Worm (Caenorhabditis elegans): ENCODE data around the gene F45F2.11.

The F45F2.11 gene

DNA sequence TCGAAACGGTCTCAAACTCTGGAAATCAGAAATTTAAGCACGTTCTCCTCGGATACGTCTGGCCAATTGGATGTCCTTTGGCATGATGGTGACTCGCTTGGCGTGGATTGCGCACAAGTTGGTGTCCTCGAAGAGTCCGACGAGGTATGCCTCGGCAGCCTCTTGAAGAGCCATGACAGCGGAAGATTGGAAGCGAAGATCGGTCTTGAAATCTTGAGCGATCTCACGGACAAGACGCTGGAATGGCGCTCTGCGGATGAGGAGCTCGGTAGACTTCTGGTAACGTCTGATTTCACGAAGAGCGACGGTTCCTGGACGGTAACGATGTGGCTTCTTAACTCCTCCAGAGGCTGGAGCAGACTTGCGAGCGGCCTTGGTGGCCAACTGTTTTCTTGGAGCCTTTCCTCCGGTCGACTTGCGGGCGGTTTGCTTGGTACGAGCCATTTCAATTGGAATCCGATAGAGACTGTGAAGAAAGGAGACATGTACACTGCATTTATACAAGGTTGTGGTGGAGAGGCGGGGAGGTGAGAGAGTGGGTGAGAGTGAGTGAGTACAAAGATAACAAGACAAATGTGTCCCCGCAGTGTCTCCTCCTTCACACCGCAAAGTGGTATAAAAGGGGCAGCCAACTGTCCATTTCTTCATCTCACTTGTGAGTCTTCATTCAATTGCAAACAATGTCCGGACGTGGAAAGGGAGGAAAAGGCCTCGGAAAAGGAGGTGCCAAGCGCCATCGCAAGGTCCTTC lies 14.0 kb upstream of the F45F2.11 start, which contains the start of the genes his-6 and his-5:
Gene his-6, minus strand, starts transcription at position 444 of the 750 bp plus-strand sequence.
Gene his-5, plus strand, starts transcription at position 681 of the 750 bp plus-strand sequence.
- TF ChIP-seq F39B2.1 (GFP tag; IDR thresholded peaks at IDR 0.05) (peak; percentile 98), hmg-1.2 (GFP tag; IDR thresholded peaks at IDR 0.05) (peak; percentile 30; the same call in 1 of the 2 replicates), C06A6.2 (GFP tag; conservative IDR thresholded peaks at IDR 0.05) (peak; percentile 58; the same call in 1 of the 2 replicates), D2030.7 (GFP tag; IDR thresholded peaks at IDR 0.05) (peak; percentile 35; the same call in 1 of the 2 replicates), sea-2 (GFP tag; IDR thresholded peaks at IDR 0.05) (0 out of 2 replicates have a peak, but pooled peaks have one; percentile 10), dox-1 (GFP tag; IDR thresholded peaks at IDR 0.05) (peak; percentile 69), mcd-1 (GFP tag; IDR thresholded peaks at IDR 0.05) (0 out of 2 replicates have a peak, but pooled peaks have one; percentile 36), pbrm-1 (GFP tag; IDR thresholded peaks at IDR 0.05) (0 out of 2 replicates have a peak, but pooled peaks have one; percentile 30)

DNA sequence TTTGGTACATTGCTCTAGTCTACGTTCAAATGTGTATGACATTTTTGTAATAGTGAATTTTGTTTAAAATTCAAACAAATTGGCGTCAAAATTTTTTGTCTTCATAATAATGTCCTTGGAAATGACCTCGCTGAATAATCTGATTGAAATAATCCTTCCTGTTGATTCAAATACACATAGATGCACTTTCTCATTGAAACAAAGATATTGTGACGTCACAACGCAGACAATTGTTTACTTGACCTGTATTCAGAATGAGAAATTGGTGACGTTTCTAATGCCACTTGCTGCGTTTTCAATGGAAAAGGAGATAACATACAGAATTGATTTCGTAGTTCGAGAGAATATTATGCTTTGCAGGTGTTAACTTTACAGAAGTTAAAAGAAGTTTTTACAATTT lies 13.2 kb upstream of the F45F2.11 start:
- TF ChIP-seq B0035.1 (tag; optimal IDR thresholded peaks at IDR 0.05) (no peak), efl-1 (GFP tag; optimal IDR thresholded peaks at IDR 0.05) (no peak), T26A5.8 (tag; optimal IDR thresholded peaks at IDR 0.05) (no peak), tbx-9 (tag; optimal IDR thresholded peaks at IDR 0.05; ENCODE audit: borderline replicate concordance) (no peak), mcd-1 (GFP tag; IDR thresholded peaks at IDR 0.05) (no peak), nhr-27 (tag; optimal IDR thresholded peaks at IDR 0.05) (no peak)

DNA sequence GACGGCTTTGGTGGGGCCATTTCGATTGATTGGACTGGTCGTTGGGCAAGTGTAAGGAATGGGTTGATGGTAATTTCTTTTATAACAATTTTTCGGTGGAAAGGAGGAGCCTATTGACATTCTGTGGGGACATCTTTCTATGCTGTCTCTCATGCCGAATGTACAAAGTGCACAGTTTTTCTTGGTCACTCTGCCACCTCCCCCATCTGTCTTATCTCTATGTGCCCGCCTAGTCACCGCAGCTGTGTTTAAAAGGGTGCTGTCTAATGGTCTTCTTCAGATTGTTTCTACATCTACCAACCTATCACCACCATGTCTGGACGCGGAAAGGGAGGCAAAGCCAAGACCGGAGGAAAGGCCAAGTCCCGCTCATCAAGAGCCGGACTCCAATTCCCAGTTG lies 12.4 kb upstream of the F45F2.11 start, which contains the start of the genes his-8 and his-7:
Gene his-8, minus strand, starts transcription at position 20 of the 400 bp plus-strand sequence.
Gene his-7, plus strand, starts transcription at position 313 of the 400 bp plus-strand sequence.
- peak; percentile 5; the same call in 1 of the 2 replicates for TF ChIP-seq madf-6 (GFP tag; IDR thresholded peaks at IDR 0.05)

DNA sequence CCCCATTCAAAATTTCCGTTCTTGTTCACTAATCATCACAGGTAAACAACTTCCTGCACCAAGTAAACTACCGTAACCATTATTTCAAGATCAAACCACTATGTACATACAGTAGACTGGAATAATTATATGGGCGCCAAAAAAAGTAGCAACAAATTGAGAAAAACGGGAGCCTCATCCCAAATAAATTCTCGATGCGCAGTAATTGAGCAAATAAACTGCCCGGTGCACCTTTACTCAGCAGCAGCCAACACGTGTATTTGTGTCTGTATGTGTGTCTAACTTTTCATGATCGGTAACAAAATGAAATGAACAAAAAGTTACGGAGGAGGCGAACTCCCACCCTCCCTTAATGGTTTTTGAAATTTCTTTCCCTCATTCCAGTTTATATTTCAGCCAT lies 8.5 kb upstream of the F45F2.11 start, which contains the start of gene otpl-5:
Gene otpl-5, plus strand, starts transcription at position 301 of the 400 bp plus-strand sequence.
- no peak for TF ChIP-seq F39B2.1 (GFP tag; IDR thresholded peaks at IDR 0.05)
- no peak for TF ChIP-seq Y95B8A.8 (GFP tag; IDR thresholded peaks at IDR 0.05)
- TF ChIP-seq ztf-3 (GFP tag; optimal IDR thresholded peaks at IDR 0.05), result no peak
- TF ChIP-seq ceh-91 (GFP tag; IDR thresholded peaks at IDR 0.05), result no peak
- no peak for TF ChIP-seq madf-8 (GFP tag; conservative IDR thresholded peaks at IDR 0.05)
- no peak for TF ChIP-seq tbx-9 (tag; optimal IDR thresholded peaks at IDR 0.05; ENCODE audit: borderline replicate concordance)
- no peak for TF ChIP-seq attf-6 (GFP tag; IDR thresholded peaks at IDR 0.05)
- no peak for TF ChIP-seq gei-17 (GFP tag; optimal IDR thresholded peaks at IDR 0.05)
- TF ChIP-seq xnd-1 (tag; optimal IDR thresholded peaks at IDR 0.05), result no peak
- TF ChIP-seq lin-35 (GFP tag; optimal IDR thresholded peaks at IDR 0.05), result no peak
- TF ChIP-seq attf-3 (GFP tag; conservative IDR thresholded peaks at IDR 0.05), result no peak
- TF ChIP-seq cebp-2 (GFP tag; IDR thresholded peaks at IDR 0.05), result no peak

DNA sequence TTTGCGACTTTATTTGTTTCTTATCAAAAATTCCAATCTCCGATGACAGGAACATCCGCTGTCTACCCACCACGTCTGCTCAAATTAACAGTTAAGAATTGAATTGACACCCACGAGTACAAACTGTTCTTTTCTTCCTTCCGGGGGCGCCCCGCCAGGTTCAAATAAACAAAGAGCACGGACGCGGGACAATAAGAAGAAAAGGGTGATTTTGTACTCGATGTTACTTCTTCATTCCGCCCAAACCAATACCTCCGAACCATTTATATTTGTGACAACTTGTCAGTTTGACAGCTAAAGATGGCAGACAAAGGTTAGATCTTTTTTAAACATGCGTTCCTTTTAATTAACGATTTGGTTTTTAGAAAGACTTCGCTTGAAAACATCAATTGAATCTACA lies 5.1 kb upstream of the F45F2.11 start, which contains the start of gene otpl-6:
Gene otpl-6, plus strand, starts transcription at position 301 of the 400 bp plus-strand sequence.
- TF ChIP-seq unc-130 (GFP tag; optimal IDR thresholded peaks at IDR 0.05), result no peak

DNA sequence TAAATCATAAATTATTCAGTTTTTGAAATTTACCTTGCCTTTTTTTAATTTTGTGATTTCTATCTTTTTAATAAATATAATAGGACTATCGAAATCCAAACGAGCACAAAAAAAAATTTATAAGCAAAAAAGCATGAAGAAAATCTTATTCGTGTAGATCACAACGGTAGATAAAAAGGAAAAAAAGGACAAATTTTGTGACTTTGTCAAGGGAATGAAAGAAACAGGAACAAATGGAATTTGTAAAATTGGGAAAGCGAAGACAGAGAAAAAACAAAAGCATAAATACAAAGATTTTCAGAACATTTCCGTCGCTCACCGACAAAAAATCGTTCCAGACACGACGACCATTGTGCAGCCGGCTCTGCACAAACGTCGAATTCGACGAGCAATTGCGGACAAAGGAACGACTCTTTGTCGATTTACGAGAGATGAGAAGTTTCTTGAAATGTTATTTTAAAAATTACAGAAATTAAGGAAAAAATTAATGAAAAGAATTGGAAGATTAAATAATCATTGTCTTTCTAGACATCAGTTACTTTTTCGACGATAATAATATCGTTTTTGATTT lies 1.8 kb downstream of the F45F2.11 start, which contains the start of gene F45F2.10:
Gene F45F2.10, minus strand, starts transcription at position 51 of the 571 bp plus-strand sequence.
- TF ChIP-seq mxl-1 (tag; optimal IDR thresholded peaks at IDR 0.05) (no peak), tbp1 (GFP tag; optimal IDR thresholded peaks at IDR 0.05) (peak; percentile 17), madf-8 (GFP tag; conservative IDR thresholded peaks at IDR 0.05) (no peak), F57C9.4 (tag; optimal IDR thresholded peaks at IDR 0.05) (no peak), madf-6 (GFP tag; IDR thresholded peaks at IDR 0.05) (no peak; the same call in 1 of the 2 replicates), ztf-26 (tag; optimal IDR thresholded peaks at IDR 0.05) (no peak), lin-26 (GFP tag; IDR thresholded peaks at IDR 0.05) (no peak), B0336.3 (GFP tag; IDR thresholded peaks at IDR 0.05) (no peak), dox-1 (GFP tag; IDR thresholded peaks at IDR 0.05) (peak; percentile 41; the same call in 1 of the 2 replicates), snpc-1.3 (tag; optimal IDR thresholded peaks at IDR 0.05; ENCODE audit: insufficient read depth) (no peak)

Measured in whole organism, young adult.